Fruit fly (Drosophila melanogaster): ENCODE results near the gene Pfas.

The Pfas gene

dm6 chr2L:6046865-6047264 lies 1.0 kb upstream of the Pfas start:
- TF ChIP-seq CG13204 (GFP tag; optimal IDR thresholded peaks at IDR 0.05): no peak
- TF ChIP-seq CG8159 (tag; optimal IDR thresholded peaks at IDR 0.05): no peak
- no peak for TF ChIP-seq CG17806 (tag; optimal IDR thresholded peaks at IDR 0.05)
- no peak for TF ChIP-seq rn (GFP tag; IDR thresholded peaks at IDR 0.05)
- no peak for TF ChIP-seq CG12605 (GFP tag; IDR thresholded peaks at IDR 0.05)
- TF ChIP-seq Pif1A (GFP tag; optimal IDR thresholded peaks at IDR 0.05): no peak
- no peak for TF ChIP-seq CG15710 (tag; optimal IDR thresholded peaks at IDR 0.05)
- TF ChIP-seq fd96Ca (GFP tag; IDR thresholded peaks at IDR 0.05): no peak
- TF ChIP-seq CG4496 (GFP tag; IDR thresholded peaks at IDR 0.05): no peak
- TF ChIP-seq CG14655 (GFP tag; optimal IDR thresholded peaks at IDR 0.05): no peak
- TF ChIP-seq D1 (tag; optimal IDR thresholded peaks at IDR 0.05): no peak
- no peak for TF ChIP-seq EcR (GFP tag; optimal IDR thresholded peaks at IDR 0.05)
- no peak for TF ChIP-seq CG9948 (tag; optimal IDR thresholded peaks at IDR 0.05)
- no peak for TF ChIP-seq CG34367 (tag; optimal IDR thresholded peaks at IDR 0.05)
- TF ChIP-seq Pif1B (GFP tag; optimal IDR thresholded peaks at IDR 0.05): no peak
- TF ChIP-seq gl (tag; optimal IDR thresholded peaks at IDR 0.05): no peak

dm6 chr2L:6045484-6045883 lies 366 bp downstream of the Pfas start:
- TF ChIP-seq CG12605 (GFP tag; IDR thresholded peaks at IDR 0.05): no peak

dm6 chr2L:6037830-6038229 lies 8.0 kb downstream of the Pfas start, which contains the start of the genes CG9117 and CG31643:
TSS of gene CG9117 (minus strand) at chr2L:6037902.
TSS of gene CG31643 (plus strand) at chr2L:6038117.
- no peak for TF ChIP-seq D1 (tag; optimal IDR thresholded peaks at IDR 0.05)
- peak; percentile 41 for TF ChIP-seq Ets98B (GFP tag; IDR thresholded peaks at IDR 0.05)
- TF ChIP-seq CG10348 (GFP tag; IDR thresholded peaks at IDR 0.05): no peak
- no peak for TF ChIP-seq Pif1A (GFP tag; optimal IDR thresholded peaks at IDR 0.05)
- peak; percentile 8 for TF ChIP-seq Snoo (tag; optimal IDR thresholded peaks at IDR 0.05)
- TF ChIP-seq CG15710 (tag; optimal IDR thresholded peaks at IDR 0.05): peak; percentile 68
- peak; percentile 24 for TF ChIP-seq CG9948 (tag; optimal IDR thresholded peaks at IDR 0.05)
- peak; percentile 78; the same call in 1 of the 2 replicates for TF ChIP-seq CG12605 (GFP tag; IDR thresholded peaks at IDR 0.05)
- TF ChIP-seq CG17806 (tag; optimal IDR thresholded peaks at IDR 0.05): peak; percentile 39
- TF ChIP-seq CG14655 (GFP tag; optimal IDR thresholded peaks at IDR 0.05): no peak
- no peak for TF ChIP-seq fd96Ca (GFP tag; IDR thresholded peaks at IDR 0.05)
- no peak for TF ChIP-seq CG8301 (tag; optimal IDR thresholded peaks at IDR 0.05)

dm6 chr2L:6036710-6037109 lies 9.1 kb downstream of the Pfas start, which contains the start of gene mtm:
TSS of gene mtm (minus strand) at chr2L:6037015.
- TF ChIP-seq CG10348 (GFP tag; IDR thresholded peaks at IDR 0.05) (no peak), D1 (tag; optimal IDR thresholded peaks at IDR 0.05) (no peak), CG14655 (GFP tag; optimal IDR thresholded peaks at IDR 0.05) (no peak), Snoo (tag; optimal IDR thresholded peaks at IDR 0.05) (no peak), fd96Ca (GFP tag; IDR thresholded peaks at IDR 0.05) (no peak), Pif1B (GFP tag; optimal IDR thresholded peaks at IDR 0.05) (no peak), CG15710 (tag; optimal IDR thresholded peaks at IDR 0.05) (no peak), EcR (GFP tag; optimal IDR thresholded peaks at IDR 0.05) (no peak)

dm6 chr2L:6035155-6035554 lies 10.7 kb downstream of the Pfas start:
- TF ChIP-seq Snoo (tag; optimal IDR thresholded peaks at IDR 0.05) (no peak), Pif1B (GFP tag; optimal IDR thresholded peaks at IDR 0.05) (no peak), CG8301 (tag; optimal IDR thresholded peaks at IDR 0.05) (no peak), CG8159 (tag; optimal IDR thresholded peaks at IDR 0.05) (no peak), fd96Ca (GFP tag; IDR thresholded peaks at IDR 0.05) (no peak), Pif1A (GFP tag; optimal IDR thresholded peaks at IDR 0.05) (no peak), rn (GFP tag; IDR thresholded peaks at IDR 0.05) (no peak), CG13204 (GFP tag; optimal IDR thresholded peaks at IDR 0.05) (no peak), CG32121 (GFP tag; IDR thresholded peaks at IDR 0.05) (no peak), CG17806 (tag; optimal IDR thresholded peaks at IDR 0.05) (no peak), CG12605 (GFP tag; IDR thresholded peaks at IDR 0.05) (no peak)

dm6 chr2L:6034344-6034743 lies 11.5 kb downstream of the Pfas start, which contains the start of gene CG9109:
TSS of gene CG9109 (minus strand) at chr2L:6034423.
- TF ChIP-seq fd96Ca (GFP tag; IDR thresholded peaks at IDR 0.05) (no peak), CG12605 (GFP tag; IDR thresholded peaks at IDR 0.05) (peak; percentile 40; the same call in 1 of the 2 replicates)

dm6 chr2L:6031838-6032237 lies 14.0 kb downstream of the Pfas start:
- no peak for TF ChIP-seq Pif1A (GFP tag; optimal IDR thresholded peaks at IDR 0.05)
- TF ChIP-seq CG17806 (tag; optimal IDR thresholded peaks at IDR 0.05): peak; percentile 44
- TF ChIP-seq rn (GFP tag; IDR thresholded peaks at IDR 0.05): no peak
- TF ChIP-seq CG9948 (tag; optimal IDR thresholded peaks at IDR 0.05): peak; percentile 29
- no peak for TF ChIP-seq gl (tag; optimal IDR thresholded peaks at IDR 0.05)
- peak; percentile 28; the same call in 1 of the 3 replicates for TF ChIP-seq fd96Ca (GFP tag; IDR thresholded peaks at IDR 0.05)
- TF ChIP-seq CG15710 (tag; optimal IDR thresholded peaks at IDR 0.05): peak; percentile 56
- peak; percentile 69 for TF ChIP-seq CG8159 (tag; optimal IDR thresholded peaks at IDR 0.05)
- TF ChIP-seq CG4496 (GFP tag; IDR thresholded peaks at IDR 0.05): peak; percentile 60; the same call in 1 of the 3 replicates
- TF ChIP-seq CG32121 (GFP tag; IDR thresholded peaks at IDR 0.05): no peak
- TF ChIP-seq CG34367 (tag; optimal IDR thresholded peaks at IDR 0.05): peak; percentile 45
- no peak for TF ChIP-seq CG10348 (GFP tag; IDR thresholded peaks at IDR 0.05)
- no peak for TF ChIP-seq Snoo (tag; optimal IDR thresholded peaks at IDR 0.05)
- no peak for TF ChIP-seq CG12605 (GFP tag; IDR thresholded peaks at IDR 0.05)
- TF ChIP-seq EcR (GFP tag; optimal IDR thresholded peaks at IDR 0.05): peak; percentile 40
- no peak for TF ChIP-seq CG13204 (GFP tag; optimal IDR thresholded peaks at IDR 0.05)
- TF ChIP-seq CG8301 (tag; optimal IDR thresholded peaks at IDR 0.05): no peak
- TF ChIP-seq Ets98B (GFP tag; IDR thresholded peaks at IDR 0.05): peak; percentile 69
- TF ChIP-seq CG14655 (GFP tag; optimal IDR thresholded peaks at IDR 0.05): no peak
- TF ChIP-seq Pif1B (GFP tag; optimal IDR thresholded peaks at IDR 0.05): no peak
- no peak for TF ChIP-seq D1 (tag; optimal IDR thresholded peaks at IDR 0.05)

All from whole organism, pupa.